Worm (Caenorhabditis elegans) whole organism, L1 larva: Measurements from ENCODE around the gene C05B5.4.

ENCODE experiments used
- C04F5.9 ChIP-seq: sonication (generic microtip); optimal IDR thresholded peaks from 2 replicates; lab custom pipeline; 2016; ENCODE audit warnings: missing genetic modification characterization, missing compliant biosample characterization
- F16B12.6 ChIP-seq: fragments of 150-350 bp; optimal IDR thresholded peaks from 2 replicates; lab custom pipeline; 2014; ENCODE audit warnings: missing biosample characterization, missing genetic modification characterization
- Y116A8C.19 ChIP-seq: sonication (generic microtip); optimal IDR thresholded peaks from 2 replicates; lab custom pipeline; 2016; ENCODE audit warnings: missing compliant biosample characterization, missing genetic modification characterization, borderline replicate concordance
- aha-1 ChIP-seq: fragments of 150-350 bp; optimal IDR thresholded peaks from 2 replicates; lab custom pipeline; 2014; ENCODE audit warnings: missing biosample characterization, missing genetic modification characterization
- alr-1 ChIP-seq: fragments of 200-800 bp; sonication (Bioruptor generic); optimal IDR thresholded peaks from 2 replicates; lab custom pipeline; 2018; ENCODE audit warnings: borderline replicate concordance, mild to moderate bottlenecking, missing genetic modification characterization, missing compliant biosample characterization
- ceh-8 ChIP-seq: fragments of 200-800 bp; sonication (Bioruptor generic); optimal IDR thresholded peaks from 2 replicates; lab custom pipeline; 2018; ENCODE audit warnings: mild to moderate bottlenecking, missing genetic modification characterization, moderate library complexity, missing compliant biosample characterization
- ceh-88 ChIP-seq: fragments of 200-800 bp; sonication (Bioruptor generic); IDR thresholded peaks from 2 replicates; pipeline ENCODE4 v1.3.6; 2022; ENCODE audit warnings: missing genetic modification characterization, missing compliant biosample characterization
- ces-1 ChIP-seq: fragments of 150-350 bp; optimal IDR thresholded peaks from 2 replicates; lab custom pipeline; 2014; ENCODE audit warnings: missing biosample characterization, missing genetic modification reagents, missing genetic modification characterization
- dpl-1 ChIP-seq, 3 experiments: fragments of 150-350 bp in 2 of 3; sonication (generic microtip) in 1 of 3; optimal IDR thresholded peaks; 2 replicates each; lab custom pipeline; 2014 to 2017; ENCODE audit warnings: missing biosample characterization in 3 of 3, missing genetic modification characterization in 3 of 3, missing genetic modification reagents in 3 of 3
- dsc-1 ChIP-seq: sonication (generic microtip); optimal IDR thresholded peaks from 2 replicates; lab custom pipeline; 2016; ENCODE audit warnings: mild to moderate bottlenecking, missing genetic modification characterization, missing compliant biosample characterization
- efl-1 ChIP-seq, 4 experiments: fragments of 150-350 bp; optimal IDR thresholded peaks in 3 of 4; peaks in 1 of 4; 1 replicate in 1 of 4; 2 replicates in 3 of 4; lab custom pipeline; 2014; ENCODE audit warnings: missing biosample characterization in 2 of 4, missing genetic modification characterization in 2 of 4, missing genetic modification reagents in 2 of 4
- egl-13 ChIP-seq: sonication (generic microtip); optimal IDR thresholded peaks from 2 replicates; lab custom pipeline; 2016; ENCODE audit warnings: missing genotype, missing genetic modification reagents, missing genetic modification characterization, missing compliant biosample characterization
- egl-27 ChIP-seq, 2 experiments: fragments of 150-350 bp in 1 of 2; sonication (generic microtip); optimal IDR thresholded peaks; 3 replicates each; lab custom pipeline; 2017 to 2018; ENCODE audit warnings: missing biosample characterization in 2 of 2, missing genetic modification characterization in 2 of 2, missing genetic modification reagents in 2 of 2
- ets-5 ChIP-seq: fragments of 200-800 bp; sonication (Bioruptor generic); IDR thresholded peaks from 2 replicates; pipeline ENCODE4 v1.3.6; 2022; ENCODE audit warnings: missing genetic modification characterization, missing compliant biosample characterization
- fkh-4 ChIP-seq: sonication (generic microtip); optimal IDR thresholded peaks from 2 replicates; lab custom pipeline; 2016; ENCODE audit warnings: missing compliant biosample characterization, missing genetic modification characterization, borderline replicate concordance
- grh-1 ChIP-seq: fragments of 200-800 bp; sonication (Bioruptor generic); IDR thresholded peaks from 2 replicates; pipeline ENCODE4 v1.3.6; 2022; ENCODE audit warnings: missing genetic modification reagents, missing genetic modification characterization, missing compliant biosample characterization
- irx-1 ChIP-seq: sonication (generic microtip); optimal IDR thresholded peaks from 2 replicates; lab custom pipeline; 2016; ENCODE audit warnings: missing genetic modification characterization, missing compliant biosample characterization
- jun-1 ChIP-seq: fragments of 150-350 bp; optimal IDR thresholded peaks from 2 replicates; lab custom pipeline; 2014; ENCODE audit warnings: missing biosample characterization, missing genetic modification reagents, missing genetic modification characterization
- lin-13 ChIP-seq: fragments of 150-350 bp; optimal IDR thresholded peaks from 2 replicates; lab custom pipeline; 2014; ENCODE audit warnings: missing biosample characterization, missing genetic modification reagents, missing genetic modification characterization
- lin-14 ChIP-seq: fragments of 200-800 bp; sonication (Bioruptor generic); optimal IDR thresholded peaks from 2 replicates; lab custom pipeline; 2018; ENCODE audit warnings: mild to moderate bottlenecking, missing genetic modification characterization, moderate library complexity, missing compliant biosample characterization
- lin-15B ChIP-seq: fragments of 150-350 bp; sonication (generic microtip); optimal IDR thresholded peaks from 3 replicates; lab custom pipeline; 2014; ENCODE audit warnings: missing biosample characterization, missing genetic modification characterization
- lin-35 ChIP-seq, 2 experiments: fragments of 150-350 bp; optimal IDR thresholded peaks; 2 replicates each; lab custom pipeline; 2014; ENCODE audit warnings: missing biosample characterization in 2 of 2, missing genetic modification characterization in 2 of 2, missing genetic modification reagents in 2 of 2
- lsy-2 ChIP-seq, 2 experiments: fragments of 150-350 bp; optimal IDR thresholded peaks; 2 replicates each; lab custom pipeline; 2014; ENCODE audit warnings: missing biosample characterization in 2 of 2, missing genetic modification characterization in 2 of 2
- mdl-1 ChIP-seq, 2 experiments: fragments of 150-350 bp; optimal IDR thresholded peaks; 2 replicates each; lab custom pipeline; 2014 to 2017; ENCODE audit warnings: missing biosample characterization in 2 of 2, missing genetic modification characterization in 2 of 2, inconsistent platforms in 1 of 2
- nhr-11 ChIP-seq: fragments of 150-350 bp; optimal IDR thresholded peaks from 2 replicates; lab custom pipeline; 2014; ENCODE audit warnings: missing biosample characterization, missing genetic modification characterization
- nhr-12 ChIP-seq: sonication (generic microtip); optimal IDR thresholded peaks from 2 replicates; lab custom pipeline; 2017; ENCODE audit warnings: missing biosample characterization, missing genetic modification characterization
- nhr-20 ChIP-seq: sonication (generic microtip); optimal IDR thresholded peaks from 2 replicates; lab custom pipeline; 2016; ENCODE audit warnings: mild to moderate bottlenecking, missing genetic modification characterization, missing compliant biosample characterization
- nhr-237 ChIP-seq: fragments of 150-350 bp; optimal IDR thresholded peaks from 2 replicates; lab custom pipeline; 2014; ENCODE audit warnings: missing biosample characterization, missing genetic modification characterization
- nhr-47 ChIP-seq: sonication (generic microtip); optimal IDR thresholded peaks from 2 replicates; lab custom pipeline; 2016; ENCODE audit warnings: mild to moderate bottlenecking, missing genetic modification characterization, moderate library complexity, missing compliant biosample characterization
- nhr-76 ChIP-seq: sonication (generic microtip); optimal IDR thresholded peaks from 2 replicates; lab custom pipeline; 2017; ENCODE audit warnings: missing biosample characterization, missing genetic modification characterization
- nhr-84 ChIP-seq: sonication (generic microtip); optimal IDR thresholded peaks from 2 replicates; lab custom pipeline; 2017; ENCODE audit warnings: missing biosample characterization, missing genetic modification characterization
- nhr-90 ChIP-seq: sonication (generic microtip); optimal IDR thresholded peaks from 2 replicates; lab custom pipeline; 2016; ENCODE audit warnings: mild to moderate bottlenecking, missing genetic modification characterization, missing compliant biosample characterization; ENCODE audit not compliant: poor library complexity
- pag-3 ChIP-seq: sonication (generic microtip); optimal IDR thresholded peaks from 2 replicates; lab custom pipeline; 2017; ENCODE audit warnings: missing genetic modification characterization, mild to moderate bottlenecking, missing compliant biosample characterization, antibody characterized with exemption, borderline replicate concordance; ENCODE audit not compliant: insufficient read depth
- pqm-1 ChIP-seq: sonication (generic microtip); optimal IDR thresholded peaks from 3 replicates; lab custom pipeline; 2017; ENCODE audit warnings: missing biosample characterization, missing genetic modification characterization
- snu-23 ChIP-seq: sonication (generic microtip); optimal IDR thresholded peaks from 2 replicates; lab custom pipeline; 2016; ENCODE audit warnings: missing genetic modification characterization, missing compliant biosample characterization
- swsn-7 ChIP-seq: sonication (generic microtip); optimal IDR thresholded peaks from 2 replicates; lab custom pipeline; 2016; ENCODE audit warnings: missing genetic modification characterization, missing compliant biosample characterization
- tlp-1 ChIP-seq: fragments of 150-350 bp; optimal IDR thresholded peaks from 2 replicates; lab custom pipeline; 2014; ENCODE audit warnings: missing biosample characterization, missing genetic modification characterization
- unc-62 ChIP-seq: fragments of 150-350 bp; optimal IDR thresholded peaks from 2 replicates; lab custom pipeline; 2014; ENCODE audit warnings: missing biosample characterization, missing genetic modification reagents, missing genetic modification characterization
- zag-1 ChIP-seq: fragments of 150-350 bp; optimal IDR thresholded peaks from 2 replicates; lab custom pipeline; 2014; ENCODE audit warnings: missing biosample characterization, missing genetic modification characterization
- zip-4 ChIP-seq: fragments of 200-800 bp; sonication (Bioruptor generic); optimal IDR thresholded peaks from 2 replicates; lab custom pipeline; 2018; ENCODE audit warnings: mild to moderate bottlenecking, missing genetic modification characterization, moderate library complexity, missing compliant biosample characterization
- ztf-4 ChIP-seq: fragments of 150-350 bp; optimal IDR thresholded peaks from 2 replicates; lab custom pipeline; 2014; ENCODE audit warnings: missing biosample characterization, missing genetic modification characterization

The C05B5.4 gene

ce11 chrIII:9993535-9993934 lies at the start of gene C05B5.4:
TSS of gene C05B5.4 (plus strand) at chrIII:9993885.
- TF ChIP-seq dsc-1 (tag; lab: Kevin White, UChicago) (no peak), Y116A8C.19 (tag; lab: Kevin White, UChicago) (no peak)

- TF ChIP-seq ceh-88, result no peak
- no peak for TF ChIP-seq nhr-20
- no peak for TF ChIP-seq mdl-1 (tag; optimal IDR thresholded peaks at IDR 0.05; lab: Kevin White, UChicago)
- no peak for TF ChIP-seq lsy-2 (tag; optimal IDR thresholded peaks at IDR 0.05; lab: Kevin White, UChicago)
- TF ChIP-seq swsn-7 (tag; lab: Kevin White, UChicago), result no peak
- no peak for TF ChIP-seq nhr-76 (tag; lab: Kevin White, UChicago)
These were observed 49.0 kb upstream of the C05B5.4 start, which contains the start of gene gln-2 for ce11 chrIII:9944723-9945122. TSS of gene gln-2 (minus strand) at chrIII:9944823.

DNA sequence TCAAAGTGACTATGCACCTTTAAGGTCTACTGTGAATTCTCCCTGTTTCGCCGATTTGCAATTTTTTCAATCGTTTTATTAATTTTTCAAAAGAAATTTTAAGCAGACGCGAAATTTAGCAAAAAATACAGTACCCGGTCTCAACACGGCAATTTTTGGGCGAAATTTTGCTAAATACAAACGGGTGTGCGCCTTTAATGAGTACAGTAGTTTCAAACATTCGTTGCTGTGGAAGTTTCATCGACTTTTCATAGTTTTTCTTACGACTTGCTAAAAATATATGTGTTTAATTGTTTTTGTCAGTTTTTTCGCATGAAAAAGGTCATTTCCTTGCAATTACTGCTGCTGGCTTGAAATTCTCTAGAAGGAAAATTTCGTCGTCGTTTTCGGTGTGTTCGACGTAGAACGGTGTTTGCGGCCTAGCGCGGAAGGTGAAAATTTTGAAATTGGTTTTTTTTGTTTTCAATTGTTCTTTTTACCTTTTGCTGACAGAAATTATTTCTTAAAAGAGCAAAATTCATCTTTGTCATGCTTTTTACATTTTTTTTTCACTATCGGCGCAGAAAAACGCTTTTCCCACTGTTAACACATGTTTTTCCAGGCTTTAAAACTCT lies 46.8 kb upstream of the C05B5.4 start, which contains the start of gene K03H1.7:
Gene K03H1.7 (plus strand): TSS at position 600 of the 614 bp plus-strand sequence.
- no peak for TF ChIP-seq ztf-4 (tag; lab: Kevin White, UChicago)
- no peak for TF ChIP-seq pag-3 (tag; lab: Kevin White, UChicago)
- TF ChIP-seq egl-27 (tag; optimal IDR thresholded peaks at IDR 0.05; lab: Kevin White, UChicago), result no peak
- TF ChIP-seq fkh-4 (tag; lab: Kevin White, UChicago), result no peak
- no peak for TF ChIP-seq jun-1 (tag; lab: Kevin White, UChicago)
- TF ChIP-seq lin-14, result no peak
- no peak for TF ChIP-seq pqm-1 (tag; lab: Kevin White, UChicago)
- TF ChIP-seq aha-1, result no peak
- TF ChIP-seq C04F5.9 (tag; lab: Kevin White, UChicago), result no peak
- TF ChIP-seq nhr-90, result no peak
- no peak for TF ChIP-seq egl-13 (tag; lab: Kevin White, UChicago)
- TF ChIP-seq nhr-47 (tag; lab: Kevin White, UChicago), result no peak
- TF ChIP-seq tlp-1 (tag; lab: Kevin White, UChicago), result no peak
- no peak for TF ChIP-seq nhr-11 (tag; lab: Kevin White, UChicago)
- no peak for TF ChIP-seq snu-23 (GFP tag; lab: Kevin White, UChicago)
- TF ChIP-seq alr-1, result no peak
- TF ChIP-seq lsy-2 (tag; optimal IDR thresholded peaks at IDR 0.05; lab: Kevin White, UChicago), result no peak
- peak; percentile 1 to 84 for TF ChIP-seq lin-35 (GFP tag; optimal IDR thresholded peaks at IDR 0.05; lab: Kevin White, UChicago)
- no peak for TF ChIP-seq ets-5
- TF ChIP-seq zag-1 (tag; lab: Kevin White, UChicago), result no peak
- TF ChIP-seq Y116A8C.19 (tag; lab: Kevin White, UChicago), result no peak
- no peak for TF ChIP-seq nhr-237 (tag; lab: Kevin White, UChicago)
- TF ChIP-seq zip-4 (GFP tag; lab: Kevin White, UChicago), result no peak
- no peak for TF ChIP-seq irx-1 (tag; lab: Kevin White, UChicago)
- TF ChIP-seq lin-13 (GFP tag; lab: Kevin White, UChicago), result no peak
- peak; percentile 63 for TF ChIP-seq lin-15B (tag; lab: Kevin White, UChicago)
- TF ChIP-seq efl-1 (optimal IDR thresholded peaks at IDR 0.05; lab: Kevin White, UChicago), result peak; percentile 64 to 69
- TF ChIP-seq efl-1 (GFP tag; optimal IDR thresholded peaks at IDR 0.05 in 1 of 2; lab: Kevin White, UChicago), result peak; percentile 81 to 97
- TF ChIP-seq unc-62 (GFP tag; lab: Kevin White, UChicago), result no peak
- TF ChIP-seq ces-1 (GFP tag; lab: Kevin White, UChicago), result no peak
- TF ChIP-seq ceh-8 (GFP tag; lab: Kevin White, UChicago), result no peak
- TF ChIP-seq dsc-1 (tag; lab: Kevin White, UChicago), result no peak
- TF ChIP-seq nhr-20, result no peak
- TF ChIP-seq dpl-1 (GFP tag; optimal IDR thresholded peaks at IDR 0.05; lab: Kevin White, UChicago), result peak; percentile 43 to 80 (median 67)
- no peak for TF ChIP-seq nhr-12
- no peak for TF ChIP-seq grh-1 (GFP tag; lab: Robert Waterston, UW)
- no peak for TF ChIP-seq nhr-84 (tag; lab: Kevin White, UChicago)
- TF ChIP-seq F16B12.6 (tag; lab: Kevin White, UChicago), result peak; percentile 74
